Fruit fly (Drosophila melanogaster) whole organism, embryonic: ENCODE results near the gene Nf1.

Source experiments
- Adf1 ChIP-seq: fragments of 200-800 bp; sonication (Bioruptor generic); IDR thresholded peaks from 2 replicates; pipeline ENCODE4 v1.3.6; 2022; ENCODE audit warnings: missing biosample characterization, missing genetic modification characterization
- Aef1 ChIP-seq: fragments of 200-800 bp; sonication (Bioruptor generic); IDR thresholded peaks from 3 replicates; pipeline ENCODE4 v1.3.6; 2022; ENCODE audit warnings: missing biosample characterization, missing genetic modification characterization
- Bteb2 ChIP-seq: fragments of 200-800 bp; sonication (Bioruptor generic); optimal IDR thresholded peaks from 2 replicates; lab custom pipeline; 2016; ENCODE audit warnings: missing biosample characterization, missing genetic modification characterization
- CG10147 ChIP-seq: fragments of 200-800 bp; sonication (Bioruptor generic); optimal IDR thresholded peaks from 2 replicates; lab custom pipeline; 2019; ENCODE audit warnings: missing biosample characterization, mild to moderate bottlenecking, missing genetic modification characterization, moderate library complexity
- CG11247 ChIP-seq: fragments of 200-800 bp; sonication (Bioruptor generic); IDR thresholded peaks from 2 replicates; pipeline ENCODE4 v1.3.6; 2022; ENCODE audit warnings: missing biosample characterization, missing genetic modification characterization
- CG11504 ChIP-seq: fragments of 200-800 bp; sonication (Bioruptor generic); optimal IDR thresholded peaks from 3 replicates; lab custom pipeline; 2019; ENCODE audit warnings: missing biosample characterization, mild to moderate bottlenecking, missing genetic modification characterization, moderate library complexity
- CG12155 ChIP-seq: fragments of 200-800 bp; sonication (Bioruptor generic); optimal IDR thresholded peaks from 3 replicates; lab custom pipeline; 2016; ENCODE audit warnings: missing biosample characterization, missing genetic modification characterization
- CG12391 ChIP-seq: fragments of 200-800 bp; sonication (Bioruptor generic); optimal IDR thresholded peaks from 3 replicates; lab custom pipeline; 2018; ENCODE audit warnings: missing biosample characterization, mild to moderate bottlenecking, missing genetic modification characterization, moderate library complexity
- CG13287 ChIP-seq: fragments of 200-800 bp; sonication (Bioruptor generic); IDR thresholded peaks from 2 replicates; pipeline ENCODE4 v1.3.6; 2022; ENCODE audit warnings: missing biosample characterization, missing genetic modification characterization; ENCODE audit not compliant: partially characterized antibody
- CG13296 ChIP-seq: fragments of 200-800 bp; sonication (Bioruptor generic); optimal IDR thresholded peaks from 3 replicates; lab custom pipeline; 2018; ENCODE audit warnings: missing biosample characterization, mild to moderate bottlenecking, missing genetic modification characterization
- CG13624 ChIP-seq: fragments of 200-800 bp; sonication (Bioruptor generic); optimal IDR thresholded peaks from 2 replicates; lab custom pipeline; 2016; ENCODE audit warnings: missing biosample characterization, missing genetic modification characterization
- CG15269 ChIP-seq: fragments of 200-800 bp; sonication (Bioruptor generic); optimal IDR thresholded peaks from 2 replicates; lab custom pipeline; 2018; ENCODE audit warnings: missing biosample characterization, mild to moderate bottlenecking, missing genetic modification characterization, moderate library complexity
- CG18599 ChIP-seq: fragments of 200-800 bp; sonication (Bioruptor generic); optimal IDR thresholded peaks from 3 replicates; lab custom pipeline; 2017; ENCODE audit warnings: missing biosample characterization, missing genetic modification characterization, mild to moderate bottlenecking, moderate library complexity, missing genetic modification reagents
- CG2116 ChIP-seq: fragments of 200-800 bp; sonication (Bioruptor generic); optimal IDR thresholded peaks from 3 replicates; lab custom pipeline; 2018; ENCODE audit warnings: missing biosample characterization, mild to moderate bottlenecking, missing genetic modification characterization
- CG2120 ChIP-seq: fragments of 200-800 bp; sonication (Bioruptor generic); optimal IDR thresholded peaks from 3 replicates; lab custom pipeline; 2016; ENCODE audit warnings: missing biosample characterization, missing genetic modification characterization
- CG3847 ChIP-seq: fragments of 200-800 bp; sonication (Bioruptor generic); IDR thresholded peaks from 2 replicates; pipeline ENCODE4 v1.3.6; 2022; ENCODE audit warnings: missing biosample characterization, missing genetic modification characterization
- CG4360 ChIP-seq: fragments of 200-800 bp; sonication (Bioruptor generic); IDR thresholded peaks from 2 replicates; pipeline ENCODE4 v1.3.6; 2022; ENCODE audit warnings: missing biosample characterization, missing genetic modification characterization
- CG6791 ChIP-seq: fragments of 200-800 bp; sonication (Bioruptor generic); IDR thresholded peaks from 3 replicates; pipeline ENCODE4 v1.3.6; 2022; ENCODE audit warnings: missing biosample characterization, missing genetic modification characterization; ENCODE audit not compliant: partially characterized antibody
- CG9876 ChIP-seq: fragments of 200-800 bp; sonication (Bioruptor generic); optimal IDR thresholded peaks from 2 replicates; lab custom pipeline; 2016; ENCODE audit warnings: missing biosample characterization, missing genetic modification characterization
- CG9932 ChIP-seq: fragments of 200-800 bp; sonication (Bioruptor generic); IDR thresholded peaks from 2 replicates; pipeline ENCODE4 v1.3.6; 2022; ENCODE audit warnings: missing biosample characterization, missing genetic modification characterization
- CrebB ChIP-seq: fragments of 200-800 bp; sonication (Bioruptor generic); optimal IDR thresholded peaks from 3 replicates; lab custom pipeline; 2018; ENCODE audit warnings: missing biosample characterization, mild to moderate bottlenecking, missing genetic modification characterization
- Deaf1 ChIP-seq: fragments of 200-800 bp; optimal IDR thresholded peaks from 3 replicates; lab custom pipeline; 2019; ENCODE audit warnings: missing biosample characterization, mild to moderate bottlenecking, missing genetic modification characterization, moderate library complexity
- Ets65A ChIP-seq: fragments of 200-800 bp; sonication (Bioruptor generic); peaks from one replicate; lab custom pipeline; 2016; ENCODE audit warnings: missing biosample characterization, missing genetic modification characterization
- Gsc ChIP-seq: fragments of 200-800 bp; sonication (Bioruptor generic); IDR thresholded peaks from 2 replicates; pipeline ENCODE4 v1.3.6; 2022; ENCODE audit warnings: missing biosample characterization, missing genetic modification characterization
- H2.0 ChIP-seq: fragments of 200-800 bp; sonication (Bioruptor generic); IDR thresholded peaks from 2 replicates; pipeline ENCODE4 v1.3.6; 2022; ENCODE audit warnings: missing biosample characterization, missing genetic modification characterization
- HLH54F ChIP-seq: fragments of 200-800 bp; sonication (Bioruptor generic); optimal IDR thresholded peaks from 3 replicates; lab custom pipeline; 2016; ENCODE audit warnings: missing biosample characterization, missing genetic modification characterization
- Hr39 ChIP-seq: fragments of >200 bp; optimal IDR thresholded peaks from 2 replicates; lab custom pipeline; 2017
- Max ChIP-seq: fragments of 200-800 bp; sonication (Bioruptor generic); optimal IDR thresholded peaks from 2 replicates; lab custom pipeline; 2016; ENCODE audit warnings: missing biosample characterization, mild to moderate bottlenecking, missing genetic modification characterization
- Nf-YB ChIP-seq: fragments of 200-800 bp; sonication (Bioruptor generic); optimal IDR thresholded peaks from 3 replicates; lab custom pipeline; 2019; ENCODE audit warnings: missing biosample characterization, mild to moderate bottlenecking, missing genetic modification characterization, moderate library complexity
- Ptx1 ChIP-seq: fragments of 200-800 bp; sonication (Bioruptor generic); IDR thresholded peaks from 2 replicates; pipeline ENCODE4 v1.3.6; 2022; ENCODE audit warnings: missing biosample characterization, missing genetic modification characterization
- Xrp1 ChIP-seq: fragments of 200-800 bp; sonication (Bioruptor generic); IDR thresholded peaks from 2 replicates; pipeline ENCODE4 v1.3.6; 2022; ENCODE audit warnings: missing biosample characterization, missing genetic modification characterization
- abd-A ChIP-seq: fragments of 200-800 bp; sonication (Bioruptor generic); optimal IDR thresholded peaks from 3 replicates; lab custom pipeline; 2019; ENCODE audit warnings: missing biosample characterization, mild to moderate bottlenecking, missing genetic modification characterization, moderate library complexity
- bab2 ChIP-seq: fragments of 200-800 bp; sonication (Bioruptor generic); optimal IDR thresholded peaks from 2 replicates; lab custom pipeline; 2016; ENCODE audit warnings: missing biosample characterization, missing genetic modification characterization
- cad ChIP-seq: fragments of >200 bp; optimal IDR thresholded peaks from 2 replicates; lab custom pipeline; 2017; ENCODE audit warnings: missing biosample characterization, missing genetic modification characterization
- cas ChIP-seq: fragments of 200-800 bp; sonication (Bioruptor generic); IDR thresholded peaks from 2 replicates; pipeline ENCODE4 v1.3.6; 2022; ENCODE audit warnings: missing biosample characterization, missing genetic modification characterization
- crp ChIP-seq, 2 experiments: fragments of 200-800 bp; sonication (Bioruptor generic); optimal IDR thresholded peaks; 2 replicates in 1 of 2; 3 replicates in 1 of 2; lab custom pipeline; 2017; ENCODE audit warnings: missing biosample characterization in 2 of 2, missing genetic modification characterization in 2 of 2, mild to moderate bottlenecking in 1 of 2, moderate library complexity in 1 of 2
- cwo ChIP-seq: fragments of 200-800 bp; sonication (Bioruptor generic); optimal IDR thresholded peaks from 3 replicates; lab custom pipeline; 2017; ENCODE audit warnings: missing biosample characterization, missing genetic modification characterization, mild to moderate bottlenecking, moderate library complexity, missing genetic modification reagents
- disco-r ChIP-seq: fragments of 200-800 bp; sonication (Bioruptor generic); optimal IDR thresholded peaks from 2 replicates; lab custom pipeline; 2016; ENCODE audit warnings: missing biosample characterization, missing genetic modification characterization
- dmrt11E ChIP-seq: fragments of 200-800 bp; sonication (Bioruptor generic); optimal IDR thresholded peaks from 3 replicates; lab custom pipeline; 2018; ENCODE audit warnings: missing biosample characterization, mild to moderate bottlenecking, missing genetic modification characterization, moderate library complexity
- exex ChIP-seq: fragments of 200-800 bp; sonication (Bioruptor generic); optimal IDR thresholded peaks from 4 replicates; lab custom pipeline; 2018; ENCODE audit warnings: missing biosample characterization, mild to moderate bottlenecking, missing genetic modification characterization, moderate library complexity
- ken ChIP-seq: fragments of 200-800 bp; sonication (Bioruptor generic); IDR thresholded peaks from 3 replicates; pipeline ENCODE4 v1.3.6; 2022; ENCODE audit warnings: missing biosample characterization, missing genetic modification characterization
- knrl ChIP-seq: fragments of 200-800 bp; sonication (Bioruptor generic); IDR thresholded peaks from 3 replicates; pipeline ENCODE4 v1.3.6; 2022; ENCODE audit warnings: missing biosample characterization, missing genetic modification characterization; ENCODE audit not compliant: partially characterized antibody
- row ChIP-seq: fragments of 200-800 bp; sonication (Bioruptor generic); IDR thresholded peaks from 3 replicates; pipeline ENCODE4 v1.3.6; 2022; ENCODE audit warnings: missing biosample characterization, missing genetic modification characterization
- slbo ChIP-seq: fragments of 200-800 bp; sonication (Bioruptor generic); IDR thresholded peaks from 2 replicates; pipeline ENCODE4 v1.3.6; 2022; ENCODE audit warnings: missing biosample characterization, missing genetic modification characterization

Nf1 gene

DNA sequence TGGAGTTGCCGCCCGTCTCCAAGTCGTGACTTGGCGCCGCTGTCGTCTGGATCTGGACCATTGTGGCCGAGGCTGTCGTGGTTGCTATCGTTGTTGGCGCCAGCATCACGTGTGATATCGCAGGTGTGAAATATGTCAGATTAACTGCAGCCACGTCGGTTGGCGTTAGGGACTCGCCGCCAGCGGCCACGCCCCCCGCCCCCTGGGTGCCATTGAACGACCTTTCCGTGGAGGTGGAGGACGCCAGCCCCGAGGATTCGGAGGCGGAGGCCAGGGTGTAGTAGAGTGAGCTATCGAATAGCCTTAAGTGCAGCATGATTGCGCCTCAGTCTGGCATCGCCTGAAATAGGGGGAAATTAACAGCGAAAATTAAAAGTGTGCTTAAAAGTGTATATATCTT is 41.5 kb upstream of the Nf1 start (continued):
- TF ChIP-seq cas (no peak), CG2116 (GFP tag; lab: Kevin White, UChicago) (no peak), CG4360 (GFP tag; lab: Robert Waterston, UW) (no peak), CG12391 (no peak), exex (tag; lab: Kevin White, UChicago) (no peak), ken (GFP tag; lab: Robert Waterston, UW) (0 out of 3 replicates have a peak, but pooled peaks have one; percentile 20), Hr39 (lab: Kevin White, UChicago) (peak; percentile 69)
- TF ChIP-seq, all 482 proteins: peak for 5

DNA sequence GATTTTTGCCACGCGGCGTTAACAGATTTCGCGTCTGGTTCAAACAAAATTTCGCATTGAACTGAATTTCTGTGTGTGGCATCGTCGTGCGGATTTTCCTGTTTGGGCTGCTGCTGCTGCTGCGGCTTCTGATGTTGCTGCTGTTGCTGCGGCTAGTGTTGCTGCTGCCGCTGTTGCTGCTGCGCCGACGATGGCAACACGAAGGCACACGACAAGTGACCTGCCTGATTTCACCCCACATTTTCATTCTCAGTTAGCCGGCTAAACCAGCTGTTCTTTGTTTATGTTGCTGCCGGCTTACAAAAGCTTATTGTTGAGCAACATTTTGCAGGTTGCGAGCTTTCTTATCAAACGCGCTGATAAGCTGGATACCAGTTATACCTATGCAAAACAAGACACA is 26.7 kb upstream of the Nf1 start, which contains the start of gene CCAP-R:
CCAP-R (minus strand) TSS at position 179 of the 400 bp plus-strand sequence.
- peak; percentile 19; the same call in 1 of the 2 replicates for TF ChIP-seq CG13287 (GFP tag; lab: Robert Waterston, UW)
- no peak for TF ChIP-seq knrl (GFP tag; lab: Robert Waterston, UW)
- peak; percentile 99 for TF ChIP-seq CG11504
- peak; percentile 82 for TF ChIP-seq Deaf1 (tag; lab: Kevin White, UChicago)
- no peak for TF ChIP-seq Bteb2 (GFP tag; lab: Kevin White, UChicago)
- no peak for TF ChIP-seq Aef1 (GFP tag; lab: Robert Waterston, UW)
- TF ChIP-seq CG10147 = no peak
- TF ChIP-seq Adf1 (GFP tag; lab: Robert Waterston, UW) = 0 out of 2 replicates have a peak, but pooled peaks have one; percentile 51
- no peak for TF ChIP-seq CrebB (tag; lab: Kevin White, UChicago)
- TF ChIP-seq crp (GFP tag; optimal IDR thresholded peaks at IDR 0.05; lab: Kevin White, UChicago) = peak in 1 of 2 experiments; percentile 26
- no peak for TF ChIP-seq CG9876
- TF ChIP-seq CG3847 (GFP tag; lab: Robert Waterston, UW) = no peak
- no peak for TF ChIP-seq disco-r (GFP tag; lab: Kevin White, UChicago)
- no peak for TF ChIP-seq CG11247
- TF ChIP-seq bab2 (GFP tag; lab: Kevin White, UChicago) = no peak
- no peak for TF ChIP-seq Nf-YB (GFP tag; lab: Kevin White, UChicago)

DNA sequence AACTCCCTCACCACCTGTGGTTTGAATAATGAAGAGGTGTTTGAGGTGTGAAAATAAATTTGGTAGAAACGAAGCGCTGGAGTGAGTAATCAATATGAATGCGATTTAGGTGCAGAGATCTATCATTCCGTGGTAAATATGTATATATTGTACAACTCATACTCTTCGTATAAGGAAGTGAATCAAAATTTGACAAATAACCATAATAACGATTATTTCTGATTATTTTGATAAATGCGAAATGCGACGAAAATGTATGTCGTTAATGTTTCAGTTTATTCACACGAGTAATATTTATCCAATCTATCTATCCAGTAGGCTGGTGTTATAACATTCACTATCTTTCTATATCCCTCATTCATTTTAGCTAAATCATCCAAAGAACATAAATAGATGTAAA is 23.8 kb upstream of the Nf1 start, which contains the start of gene CG14540:
CG14540 (plus strand) TSS at position 301 of the 400 bp plus-strand sequence.
- no peak for TF ChIP-seq Ptx1 (GFP tag; lab: Robert Waterston, UW)
- no peak for TF ChIP-seq CG13624 (GFP tag; lab: Kevin White, UChicago)
- TF ChIP-seq CG15269 (tag; lab: Kevin White, UChicago) = no peak
- TF ChIP-seq Gsc = no peak
- TF ChIP-seq disco-r (GFP tag; lab: Kevin White, UChicago) = no peak
- no peak for TF ChIP-seq Xrp1 (GFP tag; lab: Robert Waterston, UW)
- TF ChIP-seq CG13296 (GFP tag; lab: Kevin White, UChicago) = no peak
- no peak for TF ChIP-seq dmrt11E (tag; lab: Kevin White, UChicago)
- no peak for TF ChIP-seq Max (GFP tag; lab: Kevin White, UChicago)

DNA sequence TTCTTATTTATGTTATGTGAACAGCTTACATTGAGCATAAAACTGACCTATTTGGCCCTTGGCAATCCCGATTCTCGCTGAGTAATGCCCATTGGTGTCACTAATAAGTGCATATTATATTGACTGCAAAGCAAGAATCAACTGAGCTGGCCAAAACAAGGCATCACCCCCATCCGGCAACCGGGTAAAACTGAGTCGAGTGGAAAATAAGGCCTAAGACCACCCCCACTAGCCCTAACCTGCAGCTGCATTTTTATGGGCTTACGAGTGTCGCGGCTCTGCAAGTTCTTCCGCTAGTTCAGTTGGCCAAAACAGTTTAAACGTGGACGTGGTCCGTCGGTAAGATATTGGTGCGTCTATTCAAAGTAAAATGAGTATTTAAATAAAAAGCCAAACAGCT is 21.1 kb upstream of the Nf1 start, which contains the start of gene boss:
boss (plus strand) TSS at position 301 of the 400 bp plus-strand sequence.
- TF ChIP-seq Nf-YB (GFP tag; lab: Kevin White, UChicago) = no peak
- peak; percentile 69 for TF ChIP-seq Ets65A (GFP tag; lab: Kevin White, UChicago)
- TF ChIP-seq, all 482 proteins: peak for 1

DNA sequence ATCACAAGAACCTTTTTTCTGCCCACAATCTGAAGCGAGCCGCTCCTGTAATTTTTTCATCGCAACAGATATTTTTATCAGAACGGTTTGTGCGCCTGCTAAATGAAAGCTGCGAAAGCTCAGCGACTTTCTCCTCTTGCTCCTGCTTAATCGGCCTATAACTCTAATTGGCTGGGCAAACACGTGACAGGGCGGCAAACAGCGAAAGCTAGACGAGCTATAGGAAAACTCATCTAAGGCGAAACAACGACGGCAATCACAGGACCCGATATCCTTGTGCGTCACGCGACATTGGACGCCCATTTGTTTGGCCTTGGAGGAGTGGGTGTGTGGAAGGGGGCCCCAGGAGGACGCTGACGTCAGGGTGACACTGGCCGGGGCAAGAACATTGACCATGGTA is 15.9 kb upstream of the Nf1 start:
- no peak for TF ChIP-seq H2.0 (GFP tag; lab: Robert Waterston, UW)
- no peak for TF ChIP-seq CG12155
- TF ChIP-seq cad (GFP tag; lab: Kevin White, UChicago) = no peak
- TF ChIP-seq slbo (GFP tag; lab: Robert Waterston, UW) = peak; percentile 49; the same call in 1 of the 2 replicates
- TF ChIP-seq CG11504 = peak; percentile 29
- peak; percentile 55 for TF ChIP-seq CG2120 (GFP tag; lab: Kevin White, UChicago)
- no peak for TF ChIP-seq disco-r (GFP tag; lab: Kevin White, UChicago)
- TF ChIP-seq HLH54F (GFP tag; lab: Kevin White, UChicago) = no peak
- TF ChIP-seq Ptx1 (GFP tag; lab: Robert Waterston, UW) = no peak
- peak; percentile 35; the same call in 1 of the 3 replicates for TF ChIP-seq row (GFP tag; lab: Robert Waterston, UW)
- TF ChIP-seq Ets65A (GFP tag; lab: Kevin White, UChicago) = peak; percentile 82
- no peak for TF ChIP-seq CG6791 (GFP tag; lab: Robert Waterston, UW)
- TF ChIP-seq abd-A (tag; lab: Kevin White, UChicago) = peak; percentile 91
- 0 out of 2 replicates have a peak, but pooled peaks have one; percentile 6 for TF ChIP-seq CG9932 (GFP tag; lab: Robert Waterston, UW)
- TF ChIP-seq CG18599 = peak; percentile 24
- TF ChIP-seq cwo (GFP tag; lab: Kevin White, UChicago) = peak; percentile 94
- TF ChIP-seq CrebB (tag; lab: Kevin White, UChicago) = no peak
